Worm (Caenorhabditis elegans): ENCODE measurements around the gene Y73F8A.35.

Y73F8A.35 gene

ce11 chrIV:15528234-15528633 is 11.5 kb downstream of the Y73F8A.35 start, which contains the start of gene ari-1.4:
ari-1.4 (minus strand) TSS chrIV:15528528.
- TF ChIP-seq lin-11 (tag; optimal IDR thresholded peaks at IDR 0.05) (no peak), madf-2 (tag; optimal IDR thresholded peaks at IDR 0.05) (no peak), hlh-13 (GFP tag; optimal IDR thresholded peaks at IDR 0.05) (no peak), pros-1 (tag; optimal IDR thresholded peaks at IDR 0.05) (no peak), elt-2 (tag; optimal IDR thresholded peaks at IDR 0.05) (no peak), ceh-48 (tag; optimal IDR thresholded peaks at IDR 0.05) (peak; percentile 51)

- TF ChIP-seq rnt-1 (tag; optimal IDR thresholded peaks at IDR 0.05) (no peak), odd-2 (tag; optimal IDR thresholded peaks at IDR 0.05) (no peak), sox-2 (GFP tag; IDR thresholded peaks at IDR 0.05) (no peak), unc-42 (tag; optimal IDR thresholded peaks at IDR 0.05) (no peak)
Observed at ce11 chrIV:15527282-15527681, 12.5 kb downstream of the Y73F8A.35 start.

DNA sequence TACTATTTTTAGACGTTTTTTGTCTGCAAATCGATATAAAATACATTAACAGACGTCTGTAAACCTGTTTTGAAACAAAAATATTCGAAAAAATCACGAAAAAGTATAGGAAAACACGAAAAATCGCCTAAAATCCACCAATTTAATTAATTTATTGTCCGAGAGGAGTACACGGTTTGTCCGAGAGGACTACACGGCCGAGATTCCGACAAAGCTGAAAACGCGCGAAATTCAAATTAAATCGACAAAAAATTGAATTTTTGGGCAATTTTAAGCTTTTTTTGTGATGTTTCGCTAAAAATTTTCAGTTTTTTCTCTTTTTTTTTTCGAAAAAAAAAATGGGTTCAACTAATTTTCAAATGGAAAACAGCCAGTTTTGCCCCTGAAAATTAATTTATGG is 13.3 kb downstream of the Y73F8A.35 start:
- TF ChIP-seq ztf-16 (tag; optimal IDR thresholded peaks at IDR 0.05) (peak; percentile 35), ceh-45 (GFP tag; IDR thresholded peaks at IDR 0.05) (no peak), fax-1 (tag; optimal IDR thresholded peaks at IDR 0.05) (peak; percentile 14), ceh-31 (tag; optimal IDR thresholded peaks at IDR 0.05) (peak; percentile 84), C08G9.2 (tag; optimal IDR thresholded peaks at IDR 0.05) (peak; percentile 87), ceh-2 (tag; optimal IDR thresholded peaks at IDR 0.05) (peak; percentile 67), ceh-22 (tag; optimal IDR thresholded peaks at IDR 0.05) (no peak), unc-42 (tag; optimal IDR thresholded peaks at IDR 0.05) (peak; percentile 32), tbx-7 (tag; optimal IDR thresholded peaks at IDR 0.05) (peak; percentile 69), zip-5 (tag; optimal IDR thresholded peaks at IDR 0.05) (peak; percentile 31), ets-4 (tag; optimal IDR thresholded peaks at IDR 0.05) (peak; percentile 67), tbx-2 (tag; optimal IDR thresholded peaks at IDR 0.05) (peak; percentile 64), lim-6 (tag; optimal IDR thresholded peaks at IDR 0.05) (peak; percentile 20), hlh-8 (tag; optimal IDR thresholded peaks at IDR 0.05) (peak; percentile 46), sox-4 (tag; optimal IDR thresholded peaks at IDR 0.05) (no peak), madf-2 (tag; optimal IDR thresholded peaks at IDR 0.05) (no peak), ref-2 (tag; optimal IDR thresholded peaks at IDR 0.05) (peak; percentile 9), F13H6.1 (tag; optimal IDR thresholded peaks at IDR 0.05) (peak; percentile 4), dmd-4 (tag; optimal IDR thresholded peaks at IDR 0.05; ENCODE audit: borderline replicate concordance) (no peak)

DNA sequence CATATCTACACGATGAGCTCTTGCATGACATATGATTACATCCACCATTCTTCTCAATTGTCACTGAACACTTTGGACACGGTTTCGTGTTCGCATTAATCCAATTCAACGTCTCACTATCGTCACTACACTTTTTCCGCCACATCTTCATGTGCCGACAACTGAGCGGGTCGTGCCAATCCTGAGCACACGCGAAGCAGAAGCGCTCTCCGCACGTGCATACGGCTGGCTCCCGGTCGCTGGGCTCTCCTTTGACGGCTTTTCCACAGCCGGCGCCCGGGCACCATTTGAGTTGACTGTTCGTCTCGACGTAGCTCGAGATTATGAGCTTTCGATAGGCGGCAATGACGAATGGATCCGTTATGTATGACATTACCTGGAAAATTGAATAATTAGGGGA is 14.0 kb downstream of the Y73F8A.35 start:
- TF ChIP-seq pha-2 (tag; optimal IDR thresholded peaks at IDR 0.05) (no peak), pat-9 (tag; optimal IDR thresholded peaks at IDR 0.05) (no peak), ceh-30 (tag; optimal IDR thresholded peaks at IDR 0.05) (no peak), fkh-10 (GFP tag; optimal IDR thresholded peaks at IDR 0.05) (no peak), nhr-232 (tag; optimal IDR thresholded peaks at IDR 0.05) (no peak), sox-2 (GFP tag; IDR thresholded peaks at IDR 0.05) (no peak), pros-1 (tag; optimal IDR thresholded peaks at IDR 0.05) (no peak), ceh-22 (tag; optimal IDR thresholded peaks at IDR 0.05) (no peak), K02D7.2 (tag; optimal IDR thresholded peaks at IDR 0.05) (no peak)

ce11 chrIV:15524923-15525322 is 14.8 kb downstream of the Y73F8A.35 start:
- TF ChIP-seq lim-6 (tag; optimal IDR thresholded peaks at IDR 0.05) (no peak), syd-9 (tag; optimal IDR thresholded peaks at IDR 0.05) (no peak), ets-4 (tag; optimal IDR thresholded peaks at IDR 0.05) (no peak), pat-9 (tag; optimal IDR thresholded peaks at IDR 0.05) (no peak), hlh-13 (GFP tag; optimal IDR thresholded peaks at IDR 0.05) (no peak), K02D7.2 (tag; optimal IDR thresholded peaks at IDR 0.05) (no peak), hlh-30 (tag; optimal IDR thresholded peaks at IDR 0.05; ENCODE audit: insufficient read depth) (no peak), ceh-6 (GFP tag; optimal IDR thresholded peaks at IDR 0.05) (no peak), che-1 (tag; optimal IDR thresholded peaks at IDR 0.05) (no peak), sox-2 (GFP tag; IDR thresholded peaks at IDR 0.05) (no peak), elt-2 (tag; optimal IDR thresholded peaks at IDR 0.05) (no peak), ref-2 (tag; optimal IDR thresholded peaks at IDR 0.05) (no peak), sdc-2 (tag; optimal IDR thresholded peaks at IDR 0.05) (no peak), pag-3 (tag; optimal IDR thresholded peaks at IDR 0.05; ENCODE audit: borderline replicate concordance) (no peak), ceh-31 (tag; optimal IDR thresholded peaks at IDR 0.05) (no peak), ceh-22 (tag; optimal IDR thresholded peaks at IDR 0.05) (no peak), madf-2 (tag; optimal IDR thresholded peaks at IDR 0.05) (no peak), elt-4 (tag; optimal IDR thresholded peaks at IDR 0.05) (no peak), unc-3 (GFP tag; conservative IDR thresholded peaks at IDR 0.05) (no peak), unc-3 (tag; optimal IDR thresholded peaks at IDR 0.05) (no peak), ahr-1 (tag; optimal IDR thresholded peaks at IDR 0.05) (no peak)

Data from whole organism, late embryonic.